Worm (Caenorhabditis elegans): ENCODE data around the gene ceh-53.

DNA sequence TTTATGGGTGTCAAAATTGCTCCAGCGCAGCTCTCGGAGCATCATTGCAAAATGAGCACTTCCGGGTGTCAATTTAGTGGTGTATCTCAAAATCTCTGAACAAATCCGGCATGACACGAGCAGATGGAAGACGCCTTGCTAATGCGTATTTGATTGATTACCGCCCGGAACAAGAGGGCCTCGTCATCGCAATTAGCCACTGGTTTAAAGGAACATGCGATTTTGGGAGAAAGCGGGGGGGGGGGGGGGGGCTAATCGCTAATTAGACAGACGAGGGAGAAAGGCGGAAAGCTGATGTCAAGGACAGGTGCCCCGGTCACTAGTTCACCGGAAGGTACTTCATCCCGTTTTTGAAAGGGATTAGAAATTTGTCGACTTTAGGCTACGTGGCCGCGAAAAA is 23.7 kb downstream of the ceh-53 start:
- TF ChIP-seq jun-1 (tag; optimal IDR thresholded peaks at IDR 0.05) = no peak
- no peak for TF ChIP-seq nhr-11 (tag; optimal IDR thresholded peaks at IDR 0.05)
- no peak for TF ChIP-seq lin-15B (tag; optimal IDR thresholded peaks at IDR 0.05)
- TF ChIP-seq pqm-1 (tag; optimal IDR thresholded peaks at IDR 0.05) = no peak
- TF ChIP-seq unc-130 (GFP tag; optimal IDR thresholded peaks at IDR 0.05) = no peak
- TF ChIP-seq mep-1 (tag; optimal IDR thresholded peaks at IDR 0.05) = no peak
- TF ChIP-seq snpc-4 (tag; optimal IDR thresholded peaks at IDR 0.05) = no peak
- no peak for TF ChIP-seq skn-1 (tag; optimal IDR thresholded peaks at IDR 0.05)
- TF ChIP-seq zag-1 (tag; optimal IDR thresholded peaks at IDR 0.05) = no peak
- TF ChIP-seq R02D3.7 (tag; optimal IDR thresholded peaks at IDR 0.05) = no peak
- no peak for TF ChIP-seq madf-5 (GFP tag; IDR thresholded peaks at IDR 0.05)
- TF ChIP-seq dmd-8 (GFP tag; IDR thresholded peaks at IDR 0.05) = no peak
- TF ChIP-seq Y75B8A.6 (GFP tag; IDR thresholded peaks at IDR 0.05) = no peak
